Worm (Caenorhabditis elegans) whole organism, late embryonic: ENCODE measurements around the gene abch-1.

Experiments
- ceh-24 ChIP-seq: sonication (generic microtip); optimal IDR thresholded peaks from 2 replicates; lab custom pipeline; 2016; ENCODE audit warnings: mild to moderate bottlenecking, missing genetic modification characterization, missing compliant biosample characterization
- elt-2 ChIP-seq: sonication (generic microtip); optimal IDR thresholded peaks from 2 replicates; lab custom pipeline; 2016; ENCODE audit warnings: missing genetic modification reagents, missing genetic modification characterization, missing compliant biosample characterization
- pha-4 ChIP-seq: fragments of 150-350 bp; optimal IDR thresholded peaks from 2 replicates; lab custom pipeline; 2018; ENCODE audit warnings: missing biosample characterization, missing genetic modification reagents, missing genetic modification characterization
- syd-9 ChIP-seq: sonication (generic microtip); optimal IDR thresholded peaks from 2 replicates; lab custom pipeline; 2016; ENCODE audit warnings: mild to moderate bottlenecking, missing genetic modification characterization, moderate library complexity, missing compliant biosample characterization
- tbx-2 ChIP-seq: sonication (generic microtip); optimal IDR thresholded peaks from 2 replicates; lab custom pipeline; 2016; ENCODE audit warnings: missing genetic modification characterization, missing compliant biosample characterization
- unc-55 ChIP-seq: sonication (generic microtip); optimal IDR thresholded peaks from 2 replicates; lab custom pipeline; 2017; ENCODE audit warnings: missing biosample characterization, missing genetic modification reagents, missing genetic modification characterization

DNA sequence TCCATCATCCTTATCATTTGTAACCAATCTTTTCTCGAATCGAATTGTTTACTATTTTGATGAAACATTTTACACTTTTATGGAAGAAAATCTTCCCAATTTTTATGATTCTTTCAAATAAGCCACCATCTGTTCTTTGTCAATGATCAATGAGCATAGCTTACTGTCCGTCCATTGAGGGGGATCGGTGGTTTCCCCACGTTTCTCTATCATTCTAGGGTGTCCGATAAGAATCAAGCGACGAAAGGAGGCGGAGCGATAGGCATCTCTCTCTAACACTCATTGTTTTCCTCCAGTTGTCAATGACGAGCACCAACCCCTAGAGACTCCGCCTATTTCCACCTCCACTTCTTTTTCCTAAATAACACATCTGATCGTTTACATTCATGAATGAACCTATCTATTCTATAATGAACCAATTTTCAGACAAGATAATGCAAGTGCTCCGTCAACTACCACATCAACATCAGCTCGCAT is 6.9 kb downstream of the abch-1 start, which contains the start of gene C56E6.2:
- TF ChIP-seq pha-4 (tag; lab: Kevin White, UChicago) (no peak), tbx-2 (no peak), elt-2 (tag; lab: Kevin White, UChicago) (peak; percentile 53), syd-9 (tag; lab: Kevin White, UChicago) (no peak), unc-55 (peak; percentile 13), ceh-24 (tag; lab: Kevin White, UChicago) (no peak)
